In genomic region chrII:13611186-13611585, ce11 we compare ENCODE assay signal across 1 worm cellular context.
A peak's percentile ranks its signal among the peaks of the same experiment; 100 is the strongest.
TF ChIP-seq lines count a peak whose summit lies in the region.

Gene gst-24 (minus strand): TSS chrII:13611366.

TF ChIP-seq in whole organism, L1 larva, 84 proteins besides CTCF, POLR2A, EP300 and RAD21 (continued from another document):
- TF ChIP-seq nhr-12 (tag; optimal IDR thresholded peaks at IDR 0.05; lab: Kevin White, UChicago) (no peak), dsc-1 (tag; optimal IDR thresholded peaks at IDR 0.05; lab: Kevin White, UChicago) (no peak), C16A3.4 (tag; optimal IDR thresholded peaks at IDR 0.05; lab: Kevin White, UChicago) (no peak), fos-1 (tag; optimal IDR thresholded peaks at IDR 0.05; lab: Kevin White, UChicago) (no peak), egl-13 (tag; optimal IDR thresholded peaks at IDR 0.05; lab: Kevin White, UChicago) (no peak), grh-1 (GFP tag; IDR thresholded peaks at IDR 0.05; lab: Robert Waterston, UW) (no peak), unc-30 (tag; optimal IDR thresholded peaks at IDR 0.05; lab: Kevin White, UChicago) (no peak), lsy-2 (tag; optimal IDR thresholded peaks at IDR 0.05; lab: Kevin White, UChicago) (no peak), swsn-7 (tag; optimal IDR thresholded peaks at IDR 0.05; lab: Kevin White, UChicago) (no peak), snu-23 (GFP tag; optimal IDR thresholded peaks at IDR 0.05; lab: Kevin White, UChicago) (peak; percentile 3), unc-130 (tag; optimal IDR thresholded peaks at IDR 0.05; lab: Kevin White, UChicago) (no peak), lir-3 (tag; optimal IDR thresholded peaks at IDR 0.05; lab: Kevin White, UChicago; ENCODE audit: poor library complexity) (no peak), nhr-20 (tag; optimal IDR thresholded peaks at IDR 0.05; lab: Kevin White, UChicago) (no peak), elt-3 (tag; optimal IDR thresholded peaks at IDR 0.05; lab: Kevin White, UChicago) (no peak), mef-2 (tag; optimal IDR thresholded peaks at IDR 0.05; lab: Kevin White, UChicago) (no peak), ztf-4 (tag; optimal IDR thresholded peaks at IDR 0.05; lab: Kevin White, UChicago) (no peak), xbp-1 (tag; optimal IDR thresholded peaks at IDR 0.05; lab: Kevin White, UChicago) (no peak), fkh-8 (tag; optimal IDR thresholded peaks at IDR 0.05; lab: Kevin White, UChicago) (no peak), fkh-4 (tag; optimal IDR thresholded peaks at IDR 0.05; lab: Kevin White, UChicago; ENCODE audit: borderline replicate concordance) (no peak), efl-1 (optimal IDR thresholded peaks at IDR 0.05; lab: Kevin White, UChicago) (no peak), efl-1 (GFP tag; optimal IDR thresholded peaks at IDR 0.05 in 1 of 2; lab: Kevin White, UChicago) (no peak), tlp-1 (tag; optimal IDR thresholded peaks at IDR 0.05; lab: Kevin White, UChicago) (no peak), nhr-47 (tag; optimal IDR thresholded peaks at IDR 0.05; lab: Kevin White, UChicago) (no peak), irx-1 (tag; optimal IDR thresholded peaks at IDR 0.05; lab: Kevin White, UChicago) (no peak), nhr-76 (tag; optimal IDR thresholded peaks at IDR 0.05; lab: Kevin White, UChicago) (no peak), nhr-19 (GFP tag; conservative IDR thresholded peaks at IDR 0.05; lab: Robert Waterston, UW) (no peak), ama-1 (optimal IDR thresholded peaks at IDR 0.05; lab: Kevin White, UChicago) (no peak), nhr-11 (tag; optimal IDR thresholded peaks at IDR 0.05; lab: Kevin White, UChicago) (no peak), vab-15 (tag; optimal IDR thresholded peaks at IDR 0.05; lab: Kevin White, UChicago) (no peak)
TF ChIP-seq in whole organism, L1 larva: peak in this region for 6.
